Fruit fly (Drosophila melanogaster): Measurements from ENCODE around the gene CG6282.

The CG6282 gene

DNA sequence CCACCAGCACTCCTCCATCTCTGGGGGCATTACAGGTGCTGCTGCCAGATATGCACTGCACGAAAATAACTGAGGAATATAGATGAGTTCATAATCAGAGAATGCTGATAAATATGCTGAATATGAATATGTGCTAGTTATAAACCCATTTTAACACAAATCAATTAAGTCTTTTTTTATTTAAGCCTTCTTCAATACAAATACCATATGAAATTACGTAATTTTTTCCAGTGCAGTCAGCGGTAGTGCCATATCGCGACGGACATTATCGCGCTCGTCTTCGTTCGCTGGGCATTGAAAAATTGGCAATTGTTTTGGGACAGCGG, 52.9 kb downstream of the CG6282 start (continued):
- 0 out of 2 replicates have a peak, but pooled peaks have one; percentile 28 for TF ChIP-seq Ptx1 (GFP tag; IDR thresholded peaks at IDR 0.05)
- no peak for TF ChIP-seq Bteb2 (GFP tag; optimal IDR thresholded peaks at IDR 0.05)
- no peak for TF ChIP-seq otp (GFP tag; IDR thresholded peaks at IDR 0.05)
- no peak for TF ChIP-seq tio (GFP tag; optimal IDR thresholded peaks at IDR 0.05)
- TF ChIP-seq Usf (GFP tag; optimal IDR thresholded peaks at IDR 0.05), result no peak
- TF ChIP-seq CG9727 (GFP tag; optimal IDR thresholded peaks at IDR 0.05), result peak; percentile 21
- no peak for TF ChIP-seq Dp (GFP tag; optimal IDR thresholded peaks at IDR 0.05)
- no peak for TF ChIP-seq Opbp (GFP tag; IDR thresholded peaks at IDR 0.05; ENCODE audit: partially characterized antibody)
- TF ChIP-seq PHDP (tag; optimal IDR thresholded peaks at IDR 0.05), result no peak
- TF ChIP-seq dysf (GFP tag; IDR thresholded peaks at IDR 0.05), result peak; percentile 38; the same call in 1 of the 3 replicates
- no peak for TF ChIP-seq hbn (GFP tag; IDR thresholded peaks at IDR 0.05; ENCODE audit: partially characterized antibody)
- TF ChIP-seq prd (optimal IDR thresholded peaks at IDR 0.05), result no peak
- peak; percentile 73; the same call in 2 of the 3 replicates for TF ChIP-seq prd (GFP tag; IDR thresholded peaks at IDR 0.05)
- TF ChIP-seq gsb (GFP tag; IDR thresholded peaks at IDR 0.05), result peak; percentile 2; the same call in 1 of the 2 replicates
- TF ChIP-seq Ada2b (GFP tag; IDR thresholded peaks at IDR 0.05), result peak; percentile 27; the same call in 1 of the 2 replicates
- TF ChIP-seq lab (GFP tag; optimal IDR thresholded peaks at IDR 0.05), result peak; percentile 27
- no peak for TF ChIP-seq Hey (tag; optimal IDR thresholded peaks at IDR 0.05)
- peak in 1 of 2 experiments; percentile 26 for TF ChIP-seq dpn (GFP tag; optimal IDR thresholded peaks at IDR 0.05)
- TF ChIP-seq CG17361 (GFP tag; IDR thresholded peaks at IDR 0.05), result no peak
- TF ChIP-seq CG7372 (GFP tag; IDR thresholded peaks at IDR 0.05), result no peak
- TF ChIP-seq Drgx (GFP tag; IDR thresholded peaks at IDR 0.05), result peak; percentile 78
- peak; percentile 22; the same call in 1 of the 2 replicates for TF ChIP-seq vvl (GFP tag; IDR thresholded peaks at IDR 0.05)
- TF ChIP-seq Hmx (GFP tag; optimal IDR thresholded peaks at IDR 0.05), result no peak
- TF ChIP-seq lmd (GFP tag; IDR thresholded peaks at IDR 0.05), result peak; percentile 38; the same call in 1 of the 2 replicates
- no peak for TF ChIP-seq CG5180 (GFP tag; optimal IDR thresholded peaks at IDR 0.05)
- peak; percentile 13 for TF ChIP-seq Camta (GFP tag; optimal IDR thresholded peaks at IDR 0.05)
- TF ChIP-seq CG4404 (GFP tag; IDR thresholded peaks at IDR 0.05), result peak; percentile 31; the same call in 1 of the 2 replicates
- no peak for TF ChIP-seq hth (optimal IDR thresholded peaks at IDR 0.05)
- no peak for TF ChIP-seq gfzf (GFP tag; optimal IDR thresholded peaks at IDR 0.05)
- TF ChIP-seq Rfx (GFP tag; IDR thresholded peaks at IDR 0.05), result peak; percentile 55
- TF ChIP-seq Xrp1 (GFP tag; IDR thresholded peaks at IDR 0.05), result peak; percentile 55; the same call in 1 of the 2 replicates
- TF ChIP-seq CG7271 (tag; optimal IDR thresholded peaks at IDR 0.05), result no peak
- peak; percentile 2 for TF ChIP-seq ind (GFP tag; optimal IDR thresholded peaks at IDR 0.05)
- TF ChIP-seq bigmax (GFP tag; optimal IDR thresholded peaks at IDR 0.05), result no peak
- peak; percentile 23 for TF ChIP-seq CG2712 (tag; optimal IDR thresholded peaks at IDR 0.05)
- no peak for TF ChIP-seq CG12236 (GFP tag; optimal IDR thresholded peaks at IDR 0.05)
- peak; percentile 40; the same call in 2 of the 3 replicates for TF ChIP-seq row (GFP tag; IDR thresholded peaks at IDR 0.05)
- TF ChIP-seq CG7839 (tag; optimal IDR thresholded peaks at IDR 0.05), result peak; percentile 22
- no peak for TF ChIP-seq jumu (GFP tag; optimal IDR thresholded peaks at IDR 0.05)
- TF ChIP-seq lbe (GFP tag; optimal IDR thresholded peaks at IDR 0.05), result peak; percentile 85
- TF ChIP-seq CG12219 (GFP tag; optimal IDR thresholded peaks at IDR 0.05), result no peak
- no peak for TF ChIP-seq CG11560 (tag; IDR thresholded peaks at IDR 0.05)
- peak; percentile 4 for TF ChIP-seq CG4424 (GFP tag; optimal IDR thresholded peaks at IDR 0.05)
- peak; percentile 85 for TF ChIP-seq corto (GFP tag; optimal IDR thresholded peaks at IDR 0.05)
- TF ChIP-seq CG11723 (GFP tag; optimal IDR thresholded peaks at IDR 0.05), result no peak
- no peak for TF ChIP-seq CG13296 (GFP tag; optimal IDR thresholded peaks at IDR 0.05)
- no peak for TF ChIP-seq dmrt99B (tag; optimal IDR thresholded peaks at IDR 0.05)
- TF ChIP-seq Hmr (GFP tag; optimal IDR thresholded peaks at IDR 0.05), result no peak
- TF ChIP-seq fd3F (GFP tag; optimal IDR thresholded peaks at IDR 0.05), result no peak
- TF ChIP-seq CG2875 (GFP tag; optimal IDR thresholded peaks at IDR 0.05), result no peak
- TF ChIP-seq CG1024 (GFP tag; IDR thresholded peaks at IDR 0.05), result no peak
- TF ChIP-seq CG7357 (GFP tag; IDR thresholded peaks at IDR 0.05), result no peak

All from whole organism, embryonic.